Fruit fly (Drosophila melanogaster) whole organism, adult: ENCODE data around the gene CG5498.

ENCODE experiments used
- Hr96 ChIP-seq: fragments of 200-800 bp; sonication (Bioruptor generic); optimal IDR thresholded peaks from 2 replicates; lab custom pipeline; 2016; ENCODE audit warnings: missing biosample characterization, missing genetic modification characterization
- bab1 ChIP-seq: fragments of 200-800 bp; sonication (Bioruptor generic); optimal IDR thresholded peaks from 3 replicates; lab custom pipeline; 2019; ENCODE audit warnings: missing biosample characterization, mild to moderate bottlenecking, missing genetic modification characterization, moderate library complexity
- cnc ChIP-seq, 2 experiments: fragments of >200 bp; optimal IDR thresholded peaks; 2 replicates each; lab custom pipeline; 2017

dm6 chr3L:20430182-20430581, 46.3 kb upstream of the CG5498 start, which contains the start of gene CG5262:
- TF ChIP-seq cnc (optimal IDR thresholded peaks at IDR 0.05; lab: Kevin White, UChicago) (no peak), bab1 (GFP tag; lab: Kevin White, UChicago) (peak; percentile 32), Hr96 (GFP tag; lab: Kevin White, UChicago) (no peak)
